Fruit fly (Drosophila melanogaster) whole organism, embryonic: ENCODE measurements around the gene CG32313.
A peak's percentile ranks its signal among the peaks of the same experiment; 100 is the strongest.

Source experiments
- Bgb ChIP-seq: fragments of 200-800 bp; sonication (Bioruptor generic); IDR thresholded peaks from 2 replicates; pipeline ENCODE4 v1.3.6; 2022; ENCODE audit warnings: missing biosample characterization, missing genetic modification characterization; ENCODE audit not compliant: partially characterized antibody
- C15 ChIP-seq: fragments of 200-800 bp; sonication (Bioruptor generic); IDR thresholded peaks from 3 replicates; pipeline ENCODE4 v1.3.6; 2022; ENCODE audit warnings: missing biosample characterization, missing genetic modification characterization
- CG10321 ChIP-seq: fragments of 200-800 bp; sonication (Bioruptor generic); IDR thresholded peaks from 2 replicates; pipeline ENCODE4 v1.3.6; 2022; ENCODE audit warnings: missing biosample characterization, missing genetic modification characterization
- CG10959 ChIP-seq: fragments of 200-800 bp; sonication (Bioruptor generic); IDR thresholded peaks from 2 replicates; pipeline ENCODE4 v1.3.6; 2022; ENCODE audit warnings: missing biosample characterization, missing genetic modification characterization
- CG11696 ChIP-seq: fragments of 200-800 bp; sonication (Bioruptor generic); IDR thresholded peaks from 2 replicates; pipeline ENCODE4 v1.3.6; 2022; ENCODE audit warnings: missing biosample characterization, missing genetic modification characterization
- CG12236 ChIP-seq: fragments of 200-800 bp; sonication (Bioruptor generic); optimal IDR thresholded peaks from 2 replicates; lab custom pipeline; 2016; ENCODE audit warnings: missing biosample characterization, missing genetic modification characterization
- CG13123 ChIP-seq: fragments of 200-800 bp; sonication (Bioruptor generic); optimal IDR thresholded peaks from 2 replicates; lab custom pipeline; 2016; ENCODE audit warnings: missing biosample characterization, missing genetic modification characterization
- CG13624 ChIP-seq: fragments of 200-800 bp; sonication (Bioruptor generic); optimal IDR thresholded peaks from 2 replicates; lab custom pipeline; 2016; ENCODE audit warnings: missing biosample characterization, missing genetic modification characterization
- CG14014 ChIP-seq: fragments of 200-800 bp; sonication (Bioruptor generic); IDR thresholded peaks from 2 replicates; pipeline ENCODE4 v1.3.6; 2022; ENCODE audit warnings: missing biosample characterization, missing genetic modification characterization
- CG15269 ChIP-seq: fragments of 200-800 bp; sonication (Bioruptor generic); optimal IDR thresholded peaks from 2 replicates; lab custom pipeline; 2018; ENCODE audit warnings: missing biosample characterization, mild to moderate bottlenecking, missing genetic modification characterization, moderate library complexity
- CG1602 ChIP-seq: fragments of 200-800 bp; sonication (Bioruptor generic); optimal IDR thresholded peaks from 3 replicates; lab custom pipeline; 2016; ENCODE audit warnings: missing biosample characterization, missing genetic modification characterization
- CG1603 ChIP-seq: fragments of 200-800 bp; sonication (Bioruptor generic); optimal IDR thresholded peaks from 2 replicates; lab custom pipeline; 2019; ENCODE audit warnings: missing biosample characterization, mild to moderate bottlenecking, missing genetic modification characterization, moderate library complexity
- CG17829 ChIP-seq: fragments of 200-800 bp; optimal IDR thresholded peaks from 2 replicates; lab custom pipeline; 2019; ENCODE audit warnings: missing biosample characterization, mild to moderate bottlenecking, missing genetic modification characterization, moderate library complexity
- CG18262 ChIP-seq: fragments of 200-800 bp; optimal IDR thresholded peaks from 3 replicates; lab custom pipeline; 2019; ENCODE audit warnings: missing biosample characterization, mild to moderate bottlenecking, missing genetic modification characterization, moderate library complexity
- CG30020 ChIP-seq: fragments of 200-800 bp; optimal IDR thresholded peaks from 2 replicates; lab custom pipeline; 2019; ENCODE audit warnings: missing biosample characterization, mild to moderate bottlenecking, missing genetic modification characterization, moderate library complexity
- CG30403 ChIP-seq: fragments of 200-800 bp; sonication (Bioruptor generic); optimal IDR thresholded peaks from 3 replicates; lab custom pipeline; 2016; ENCODE audit warnings: missing biosample characterization, missing genetic modification characterization
- CG3281 ChIP-seq: fragments of 200-800 bp; sonication (Bioruptor generic); optimal IDR thresholded peaks from 3 replicates; lab custom pipeline; 2017; ENCODE audit warnings: missing biosample characterization, mild to moderate bottlenecking, missing genetic modification characterization
- CG33557 ChIP-seq: fragments of 200-800 bp; sonication (Bioruptor generic); optimal IDR thresholded peaks from 2 replicates; lab custom pipeline; 2019; ENCODE audit warnings: missing biosample characterization, mild to moderate bottlenecking, missing genetic modification characterization, moderate library complexity
- CG34422 ChIP-seq: fragments of 200-800 bp; sonication (Bioruptor generic); IDR thresholded peaks from 3 replicates; pipeline ENCODE4 v1.3.6; 2022; ENCODE audit warnings: missing biosample characterization, missing genetic modification characterization
- CG7745 ChIP-seq: fragments of 200-800 bp; sonication (Bioruptor generic); optimal IDR thresholded peaks from 2 replicates; lab custom pipeline; 2018; ENCODE audit warnings: missing biosample characterization, mild to moderate bottlenecking, missing genetic modification characterization, moderate library complexity
- CG9437 ChIP-seq: fragments of 200-800 bp; sonication (Bioruptor generic); optimal IDR thresholded peaks from 2 replicates; lab custom pipeline; 2018; ENCODE audit warnings: missing biosample characterization, mild to moderate bottlenecking, missing genetic modification characterization
- CG9727 ChIP-seq: fragments of 200-800 bp; sonication (Bioruptor generic); optimal IDR thresholded peaks from 3 replicates; lab custom pipeline; 2017; ENCODE audit warnings: missing biosample characterization, mild to moderate bottlenecking, missing genetic modification characterization
- D ChIP-seq, 2 experiments: fragments of 200-800 bp in 1 of 2; fragments of >200 bp in 1 of 2; sonication (Bioruptor generic) in 1 of 2; optimal IDR thresholded peaks; 2 replicates in 1 of 2; 3 replicates in 1 of 2; lab custom pipeline; 2017; ENCODE audit warnings: mild to moderate bottlenecking in 1 of 2, missing biosample characterization in 1 of 2, missing genetic modification characterization in 1 of 2, missing genetic modification reagents in 1 of 2
- Dbx ChIP-seq: fragments of 200-800 bp; sonication (Bioruptor generic); IDR thresholded peaks from 3 replicates; pipeline ENCODE4 v1.3.6; 2022; ENCODE audit warnings: missing biosample characterization, missing genetic modification characterization
- Dref ChIP-seq: fragments of 200-800 bp; sonication (Bioruptor generic); IDR thresholded peaks from 2 replicates; pipeline ENCODE4 v1.3.6; 2022; ENCODE audit warnings: missing biosample characterization, missing genetic modification characterization
- Elba2 ChIP-seq: fragments of 200-800 bp; sonication (Bioruptor generic); optimal IDR thresholded peaks from 3 replicates; lab custom pipeline; 2016; ENCODE audit warnings: missing biosample characterization, missing genetic modification characterization
- HLH54F ChIP-seq: fragments of 200-800 bp; sonication (Bioruptor generic); optimal IDR thresholded peaks from 3 replicates; lab custom pipeline; 2016; ENCODE audit warnings: missing biosample characterization, missing genetic modification characterization
- Hr3 ChIP-seq: fragments of 200-800 bp; sonication (Bioruptor generic); optimal IDR thresholded peaks from 3 replicates; lab custom pipeline; 2016; ENCODE audit warnings: missing biosample characterization, missing genetic modification characterization
- Kr ChIP-seq: fragments of 200-800 bp; sonication (Bioruptor generic); optimal IDR thresholded peaks from 2 replicates; lab custom pipeline; 2017; ENCODE audit warnings: missing biosample characterization, mild to moderate bottlenecking, missing genetic modification characterization
- MBD-R2 ChIP-seq: fragments of 200-800 bp; sonication (Bioruptor generic); IDR thresholded peaks from 2 replicates; pipeline ENCODE4 v1.3.6; 2022; ENCODE audit warnings: missing biosample characterization, missing genetic modification characterization
- NC2β ChIP-seq: fragments of 200-800 bp; sonication (Bioruptor generic); optimal IDR thresholded peaks from 2 replicates; lab custom pipeline; 2016; ENCODE audit warnings: missing biosample characterization, missing genetic modification characterization
- Nf-YB ChIP-seq: fragments of 200-800 bp; sonication (Bioruptor generic); optimal IDR thresholded peaks from 3 replicates; lab custom pipeline; 2019; ENCODE audit warnings: missing biosample characterization, mild to moderate bottlenecking, missing genetic modification characterization, moderate library complexity
- Rx ChIP-seq: fragments of 200-800 bp; sonication (Bioruptor generic); IDR thresholded peaks from 2 replicates; pipeline ENCODE4 v1.3.6; 2022; ENCODE audit warnings: missing biosample characterization, missing genetic modification characterization
- Stat92E ChIP-seq, 3 experiments: fragments of >200 bp in 2 of 3; fragments of 200-800 bp in 1 of 3; sonication (Bioruptor generic) in 1 of 3; optimal IDR thresholded peaks; 2 replicates each; lab custom pipeline; 2017 to 2019; ENCODE audit warnings: missing biosample characterization in 3 of 3, missing genetic modification characterization in 3 of 3, mild to moderate bottlenecking in 1 of 3, moderate library complexity in 1 of 3
- Tbp ChIP-seq: fragments of >200 bp; optimal IDR thresholded peaks from 2 replicates; lab custom pipeline; 2018; ENCODE audit warnings: missing biosample characterization, missing genetic modification characterization
- Trl ChIP-seq, 3 experiments: fragments of >200 bp in 2 of 3; fragments of 200-800 bp in 1 of 3; sonication (Bioruptor generic) in 1 of 3; optimal IDR thresholded peaks; 2 replicates in 1 of 3; 3 replicates in 2 of 3; lab custom pipeline; 2016 to 2017; ENCODE audit warnings: missing biosample characterization in 1 of 3, missing genetic modification characterization in 1 of 3
- ap ChIP-seq: fragments of 200-800 bp; sonication (Bioruptor generic); IDR thresholded peaks from 2 replicates; pipeline ENCODE4 v1.3.6; 2022; ENCODE audit warnings: missing biosample characterization, missing genetic modification characterization
- corto ChIP-seq: fragments of 200-800 bp; sonication (Bioruptor generic); optimal IDR thresholded peaks from 2 replicates; lab custom pipeline; 2016; ENCODE audit warnings: missing biosample characterization, mild to moderate bottlenecking, missing genetic modification characterization, moderate library complexity
- crp ChIP-seq, 2 experiments: fragments of 200-800 bp; sonication (Bioruptor generic); optimal IDR thresholded peaks; 2 replicates in 1 of 2; 3 replicates in 1 of 2; lab custom pipeline; 2017; ENCODE audit warnings: missing biosample characterization in 2 of 2, missing genetic modification characterization in 2 of 2, mild to moderate bottlenecking in 1 of 2, moderate library complexity in 1 of 2
- emc ChIP-seq: fragments of 200-800 bp; sonication (Bioruptor generic); optimal IDR thresholded peaks from 2 replicates; lab custom pipeline; 2016; ENCODE audit warnings: missing biosample characterization, missing genetic modification characterization
- fd64A ChIP-seq: fragments of 200-800 bp; sonication (Bioruptor generic); optimal IDR thresholded peaks from 3 replicates; lab custom pipeline; 2018; ENCODE audit warnings: missing biosample characterization, mild to moderate bottlenecking, missing genetic modification characterization
- gt ChIP-seq: fragments of 200-800 bp; sonication (Bioruptor generic); IDR thresholded peaks from 2 replicates; pipeline ENCODE4 v1.3.6; 2022; ENCODE audit warnings: missing biosample characterization, missing genetic modification characterization
- lov ChIP-seq, 2 experiments: fragments of 200-800 bp in 1 of 2; fragments of >200 bp in 1 of 2; sonication (Bioruptor generic) in 1 of 2; IDR thresholded peaks in 1 of 2; optimal IDR thresholded peaks in 1 of 2; 2 replicates in 1 of 2; 3 replicates in 1 of 2; pipeline versions ENCODE4 v1.3.6 to Lab custom; 2017 to 2022; ENCODE audit warnings: missing biosample characterization in 1 of 2, missing genetic modification characterization in 1 of 2
- oc ChIP-seq: fragments of 200-800 bp; sonication (Bioruptor generic); optimal IDR thresholded peaks from 2 replicates; lab custom pipeline; 2018; ENCODE audit warnings: missing biosample characterization, mild to moderate bottlenecking, missing genetic modification characterization, moderate library complexity
- peb ChIP-seq: fragments of 200-800 bp; sonication (Bioruptor generic); IDR thresholded peaks from 2 replicates; pipeline ENCODE4 v1.3.6; 2022; ENCODE audit warnings: missing biosample characterization, missing genetic modification characterization
- sna ChIP-seq: fragments of 200-800 bp; sonication (Bioruptor generic); IDR thresholded peaks from 2 replicates; pipeline ENCODE4 v1.3.6; 2022; ENCODE audit warnings: missing biosample characterization, missing genetic modification characterization; ENCODE audit not compliant: partially characterized antibody
- tio ChIP-seq: fragments of 200-800 bp; sonication (Bioruptor generic); optimal IDR thresholded peaks from 2 replicates; lab custom pipeline; 2017; ENCODE audit warnings: missing biosample characterization, missing genetic modification characterization, inconsistent platforms
- unc-4 ChIP-seq: fragments of 200-800 bp; sonication (Bioruptor generic); IDR thresholded peaks from 2 replicates; pipeline ENCODE4 v1.3.6; 2022; ENCODE audit warnings: missing biosample characterization, missing genetic modification characterization; ENCODE audit not compliant: partially characterized antibody

The CG32313 gene

DNA sequence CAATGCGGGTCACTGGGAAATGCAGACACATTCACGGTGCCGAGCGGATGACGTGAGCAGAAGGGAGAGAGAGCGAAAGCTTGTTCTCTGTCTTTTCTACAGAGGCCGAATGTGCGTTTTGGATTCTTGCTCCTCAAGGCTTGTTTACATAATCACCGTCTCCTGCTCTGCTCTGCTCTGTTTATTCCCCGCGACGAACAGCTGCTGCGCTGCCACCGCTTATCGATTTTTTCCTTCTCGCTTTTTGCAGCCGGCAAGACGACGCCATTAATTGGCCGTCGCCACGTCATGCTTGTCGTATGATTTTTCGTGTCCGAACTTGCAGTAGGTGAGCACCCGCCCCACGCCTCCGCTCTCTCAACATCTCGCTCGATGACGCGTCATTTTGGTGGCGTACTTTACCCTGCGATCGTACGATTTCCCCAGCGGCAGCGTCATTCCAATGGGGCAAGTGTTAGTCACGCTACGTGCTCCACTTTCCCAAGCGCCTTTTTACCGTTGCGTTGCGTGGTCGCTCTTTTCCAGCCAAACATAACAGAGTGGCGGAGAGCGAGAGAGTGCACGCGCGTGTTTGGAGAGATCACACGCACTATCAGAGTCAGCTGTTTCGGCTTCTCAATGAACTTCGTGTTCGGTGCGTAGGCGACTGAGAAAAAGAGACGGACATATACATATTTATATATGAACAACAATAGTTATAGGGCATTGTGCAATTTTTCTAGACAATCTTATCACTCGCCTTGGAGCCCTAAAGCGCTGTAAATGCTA lies 990 bp upstream of the CG32313 start (continued):
- TF ChIP-seq CG11696: no peak
- TF ChIP-seq Trl (optimal IDR thresholded peaks at IDR 0.05; lab: Kevin White, UChicago): peak; percentile 82 to 86
- peak; percentile 17 for TF ChIP-seq Trl (GFP tag; optimal IDR thresholded peaks at IDR 0.05; lab: Kevin White, UChicago)
- TF ChIP-seq HLH54F: no peak
- TF ChIP-seq CG3281 (GFP tag; lab: Kevin White, UChicago): no peak
- 0 out of 2 replicates have a peak, but pooled peaks have one; percentile 5 for TF ChIP-seq CG14014 (GFP tag; lab: Robert Waterston, UW)
- TF ChIP-seq CG30403: no peak
- no peak for TF ChIP-seq CG13624 (GFP tag; lab: Kevin White, UChicago)
- TF ChIP-seq Dref (GFP tag; lab: Robert Waterston, UW): no peak
- TF ChIP-seq CG13123 (GFP tag; lab: Kevin White, UChicago): no peak
- no peak for TF ChIP-seq Nf-YB
- no peak for TF ChIP-seq fd64A (GFP tag; lab: Kevin White, UChicago)
- 0 out of 3 replicates have a peak, but pooled peaks have one; percentile 1 for TF ChIP-seq Dbx (GFP tag; lab: Robert Waterston, UW)
- TF ChIP-seq CG1602 (GFP tag; lab: Kevin White, UChicago): no peak
- TF ChIP-seq C15: no peak
- no peak for TF ChIP-seq NC2β (GFP tag; lab: Kevin White, UChicago)
- peak in 1 of 3 experiments; percentile 22 for TF ChIP-seq Stat92E (GFP tag; optimal IDR thresholded peaks at IDR 0.05; lab: Kevin White, UChicago)
- peak; percentile 12; the same call in 1 of the 3 replicates for TF ChIP-seq CG34422 (GFP tag; lab: Robert Waterston, UW)
- no peak for TF ChIP-seq ap (GFP tag; lab: Robert Waterston, UW)
- peak; percentile 47 for TF ChIP-seq CG9727
- TF ChIP-seq CG17829 (tag; lab: Kevin White, UChicago): no peak
- TF ChIP-seq Bgb (GFP tag; lab: Robert Waterston, UW): no peak
- peak; percentile 24 for TF ChIP-seq CG18262 (tag; lab: Kevin White, UChicago)
- no peak for TF ChIP-seq Elba2 (GFP tag; lab: Kevin White, UChicago)
- no peak for TF ChIP-seq oc (tag; lab: Kevin White, UChicago)
- no peak for TF ChIP-seq Hr3
- no peak for TF ChIP-seq corto (GFP tag; lab: Kevin White, UChicago)
- TF ChIP-seq lov (optimal IDR thresholded peaks at IDR 0.05; lab: Kevin White, UChicago): no peak
- TF ChIP-seq lov (GFP tag; IDR thresholded peaks at IDR 0.05; lab: Robert Waterston, UW): no peak
- no peak for TF ChIP-seq emc
- TF ChIP-seq MBD-R2 (GFP tag; lab: Robert Waterston, UW): no peak; the same call in 1 of the 2 replicates
- TF ChIP-seq peb: no peak
- no peak for TF ChIP-seq CG1603
- no peak for TF ChIP-seq Kr (GFP tag; lab: Kevin White, UChicago)
- peak; percentile 40 for TF ChIP-seq sna
- TF ChIP-seq unc-4 (GFP tag; lab: Robert Waterston, UW): no peak
- TF ChIP-seq CG10959 (GFP tag; lab: Robert Waterston, UW): no peak
- no peak for TF ChIP-seq Rx
- TF ChIP-seq gt (GFP tag; lab: Robert Waterston, UW): no peak
- TF ChIP-seq tio (GFP tag; lab: Kevin White, UChicago): no peak
- TF ChIP-seq CG7745 (tag; lab: Kevin White, UChicago): no peak
- TF ChIP-seq CG15269 (tag; lab: Kevin White, UChicago): no peak
- TF ChIP-seq CG10321 (GFP tag; lab: Robert Waterston, UW): peak; percentile 86
- TF ChIP-seq CG9437: peak; percentile 84
- no peak for TF ChIP-seq Tbp (GFP tag; lab: Kevin White, UChicago)
- no peak for TF ChIP-seq CG33557 (GFP tag; lab: Kevin White, UChicago)
- TF ChIP-seq CG30020 (tag; lab: Kevin White, UChicago): no peak
- TF ChIP-seq D (optimal IDR thresholded peaks at IDR 0.05; lab: Kevin White, UChicago): peak; percentile 58
- TF ChIP-seq D (GFP tag; optimal IDR thresholded peaks at IDR 0.05; lab: Kevin White, UChicago): no peak
- TF ChIP-seq crp (GFP tag; optimal IDR thresholded peaks at IDR 0.05; lab: Kevin White, UChicago): peak in 1 of 2 experiments; percentile 78
- no peak for TF ChIP-seq CG12236 (GFP tag; lab: Kevin White, UChicago)
